Fruit fly (Drosophila melanogaster): ENCODE results near the gene CG33912.
A peak's percentile ranks its signal among the peaks of the same experiment; 100 is the strongest.

The CG33912 gene

DNA sequence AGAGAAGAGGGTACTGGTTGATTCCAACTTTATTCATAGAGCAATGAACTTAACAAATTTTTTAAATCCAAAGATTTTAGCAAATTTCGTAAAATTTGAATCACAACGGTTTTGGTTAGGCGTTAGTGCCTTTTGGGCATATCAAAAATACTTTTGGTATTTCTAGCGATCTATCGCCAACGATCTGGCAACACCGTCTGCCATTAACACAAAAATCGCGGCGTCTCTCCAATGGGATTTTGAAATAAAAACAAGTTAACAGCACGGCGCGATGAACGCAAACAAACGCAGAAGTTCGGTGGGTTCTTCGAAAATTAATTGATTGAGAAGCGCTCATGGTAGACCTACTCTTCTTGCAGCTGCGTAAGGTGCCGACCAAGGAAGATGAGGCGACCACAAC, 44.7 kb upstream of the CG33912 start, which contains the start of gene Spc105R (continued):
- TF ChIP-seq ind (GFP tag; optimal IDR thresholded peaks at IDR 0.05) (no peak), Hr39 (optimal IDR thresholded peaks at IDR 0.05) (no peak), CG4360 (GFP tag; IDR thresholded peaks at IDR 0.05) (no peak), Ada2b (GFP tag; IDR thresholded peaks at IDR 0.05) (no peak), Aef1 (GFP tag; IDR thresholded peaks at IDR 0.05) (no peak), ranshi (GFP tag; IDR thresholded peaks at IDR 0.05) (no peak; the same call in 1 of the 2 replicates), E2f2 (GFP tag; IDR thresholded peaks at IDR 0.05) (peak; percentile 90), E2f1 (GFP tag; IDR thresholded peaks at IDR 0.05) (no peak), toy (GFP tag; IDR thresholded peaks at IDR 0.05) (no peak), tup (GFP tag; optimal IDR thresholded peaks at IDR 0.05) (no peak), CG17186 (GFP tag; optimal IDR thresholded peaks at IDR 0.05) (peak; percentile 9), D19B (GFP tag; optimal IDR thresholded peaks at IDR 0.05) (no peak), gt (GFP tag; IDR thresholded peaks at IDR 0.05) (no peak), vnd (GFP tag; IDR thresholded peaks at IDR 0.05; ENCODE audit: partially characterized antibody) (peak; percentile 35; the same call in 1 of the 3 replicates), CG43689 (GFP tag; IDR thresholded peaks at IDR 0.05) (no peak), Bgb (GFP tag; IDR thresholded peaks at IDR 0.05; ENCODE audit: partially characterized antibody) (peak; percentile 23; the same call in 1 of the 2 replicates), abd-A (tag; optimal IDR thresholded peaks at IDR 0.05) (no peak), pho (GFP tag; optimal IDR thresholded peaks at IDR 0.05) (no peak), CG8478 (optimal IDR thresholded peaks at IDR 0.05) (no peak), ftz-f1 (GFP tag; optimal IDR thresholded peaks at IDR 0.05) (no peak), klu (GFP tag; IDR thresholded peaks at IDR 0.05) (no peak), Ets97D (GFP tag; optimal IDR thresholded peaks at IDR 0.05) (peak; percentile 86), CG15696 (tag; optimal IDR thresholded peaks at IDR 0.05) (no peak), slbo (GFP tag; IDR thresholded peaks at IDR 0.05) (no peak), GATAe (GFP tag; conservative IDR thresholded peaks at IDR 0.05) (no peak), lab (GFP tag; optimal IDR thresholded peaks at IDR 0.05) (no peak), Bteb2 (GFP tag; optimal IDR thresholded peaks at IDR 0.05) (no peak), chm (GFP tag; IDR thresholded peaks at IDR 0.05) (no peak), C15 (GFP tag; IDR thresholded peaks at IDR 0.05) (no peak), CG7372 (GFP tag; IDR thresholded peaks at IDR 0.05) (no peak), CG30431 (GFP tag; optimal IDR thresholded peaks at IDR 0.05) (no peak), CG7928 (GFP tag; optimal IDR thresholded peaks at IDR 0.05) (no peak), CG3407 (GFP tag; optimal IDR thresholded peaks at IDR 0.05) (no peak), BEAF-32 (GFP tag; optimal IDR thresholded peaks at IDR 0.05) (peak; percentile 55), CG1647 (GFP tag; optimal IDR thresholded peaks at IDR 0.05) (no peak), CG15269 (tag; optimal IDR thresholded peaks at IDR 0.05) (no peak), az2 (GFP tag; optimal IDR thresholded peaks at IDR 0.05) (no peak), CG16863 (GFP tag; optimal IDR thresholded peaks at IDR 0.05) (no peak), CG42726 (GFP tag; IDR thresholded peaks at IDR 0.05; ENCODE audit: partially characterized antibody) (no peak), HmgZ (tag; optimal IDR thresholded peaks at IDR 0.05) (peak; percentile 7), sisA (GFP tag; IDR thresholded peaks at IDR 0.05) (no peak), ken (GFP tag; IDR thresholded peaks at IDR 0.05) (no peak), en (GFP tag; optimal IDR thresholded peaks at IDR 0.05) (no peak), Dp (GFP tag; optimal IDR thresholded peaks at IDR 0.05) (peak; percentile 86), H15 (GFP tag; IDR thresholded peaks at IDR 0.05) (no peak), CG4820 (GFP tag; optimal IDR thresholded peaks at IDR 0.05) (no peak), CG8359 (GFP tag; optimal IDR thresholded peaks at IDR 0.05; ENCODE audit: borderline replicate concordance) (peak; percentile 22), esg (GFP tag; conservative IDR thresholded peaks at IDR 0.05) (no peak), Poxn (GFP tag; IDR thresholded peaks at IDR 0.05) (no peak), twi (tag; optimal IDR thresholded peaks at IDR 0.05) (no peak), CG1832 (GFP tag; optimal IDR thresholded peaks at IDR 0.05) (no peak), CG34376 (GFP tag; optimal IDR thresholded peaks at IDR 0.05) (no peak), Dip3 (GFP tag; optimal IDR thresholded peaks at IDR 0.05) (no peak)

All from whole organism, embryonic.